Fruit fly (Drosophila melanogaster) whole organism, embryonic: ENCODE measurements around the gene sesB.
A peak's percentile ranks its signal among the peaks of the same experiment; 100 is the strongest.

ENCODE experiments used
- Awh ChIP-seq: fragments of 200-800 bp; sonication (Bioruptor generic); IDR thresholded peaks from 2 replicates; pipeline ENCODE4, ENCODE4 v1.3.6; 2022; ENCODE audit warnings: missing biosample characterization, missing genetic modification characterization
- Bgb ChIP-seq: fragments of 200-800 bp; sonication (Bioruptor generic); IDR thresholded peaks from 2 replicates; pipeline ENCODE4 v1.3.6; 2022; ENCODE audit warnings: missing biosample characterization, missing genetic modification characterization; ENCODE audit not compliant: partially characterized antibody
- Bteb2 ChIP-seq: fragments of 200-800 bp; sonication (Bioruptor generic); optimal IDR thresholded peaks from 2 replicates; lab custom pipeline; 2016; ENCODE audit warnings: missing biosample characterization, missing genetic modification characterization
- CG10267 ChIP-seq: fragments of 200-800 bp; sonication (Bioruptor generic); optimal IDR thresholded peaks from 2 replicates; lab custom pipeline; 2018; ENCODE audit warnings: missing biosample characterization, mild to moderate bottlenecking, missing genetic modification characterization, moderate library complexity
- CG10274 ChIP-seq: fragments of 200-800 bp; sonication (Bioruptor generic); optimal IDR thresholded peaks from 3 replicates; lab custom pipeline; 2017; ENCODE audit warnings: missing biosample characterization, mild to moderate bottlenecking, missing genetic modification characterization
- CG11504 ChIP-seq: fragments of 200-800 bp; sonication (Bioruptor generic); optimal IDR thresholded peaks from 3 replicates; lab custom pipeline; 2019; ENCODE audit warnings: missing biosample characterization, mild to moderate bottlenecking, missing genetic modification characterization, moderate library complexity
- CG11695 ChIP-seq: fragments of 200-800 bp; sonication (Bioruptor generic); IDR thresholded peaks from 3 replicates; pipeline ENCODE4 v1.3.6; 2022; ENCODE audit warnings: missing biosample characterization, missing genetic modification characterization
- CG12236 ChIP-seq: fragments of 200-800 bp; sonication (Bioruptor generic); optimal IDR thresholded peaks from 2 replicates; lab custom pipeline; 2016; ENCODE audit warnings: missing biosample characterization, missing genetic modification characterization
- CG13123 ChIP-seq: fragments of 200-800 bp; sonication (Bioruptor generic); optimal IDR thresholded peaks from 2 replicates; lab custom pipeline; 2016; ENCODE audit warnings: missing biosample characterization, missing genetic modification characterization
- CG13894 ChIP-seq: fragments of 200-800 bp; sonication (Bioruptor generic); optimal IDR thresholded peaks from 3 replicates; lab custom pipeline; 2018; ENCODE audit warnings: missing biosample characterization, mild to moderate bottlenecking, missing genetic modification characterization, moderate library complexity
- CG14050 ChIP-seq: fragments of 200-800 bp; sonication (Bioruptor generic); IDR thresholded peaks from 3 replicates; pipeline ENCODE4 v1.3.6; 2022; ENCODE audit warnings: missing biosample characterization, missing genetic modification characterization
- CG15514 ChIP-seq: fragments of 200-800 bp; sonication (Bioruptor generic); optimal IDR thresholded peaks from 3 replicates; lab custom pipeline; 2017; ENCODE audit warnings: missing biosample characterization, missing genetic modification characterization, mild to moderate bottlenecking, moderate library complexity, missing genetic modification reagents
- CG15696 ChIP-seq: fragments of 200-800 bp; sonication (Bioruptor generic); optimal IDR thresholded peaks from 2 replicates; lab custom pipeline; 2019; ENCODE audit warnings: missing biosample characterization, mild to moderate bottlenecking, missing genetic modification characterization, moderate library complexity
- CG17328 ChIP-seq: fragments of 200-800 bp; sonication (Bioruptor generic); IDR thresholded peaks from 2 replicates; pipeline ENCODE4 v1.3.6; 2022; ENCODE audit warnings: missing biosample characterization, missing genetic modification characterization
- CG18262 ChIP-seq: fragments of 200-800 bp; optimal IDR thresholded peaks from 3 replicates; lab custom pipeline; 2019; ENCODE audit warnings: missing biosample characterization, mild to moderate bottlenecking, missing genetic modification characterization, moderate library complexity
- CG2129 ChIP-seq: fragments of 200-800 bp; sonication (Bioruptor generic); IDR thresholded peaks from 2 replicates; pipeline ENCODE4 v1.3.6; 2022; ENCODE audit warnings: missing biosample characterization, missing genetic modification characterization; ENCODE audit not compliant: partially characterized antibody
- CG2199 ChIP-seq: fragments of 200-800 bp; sonication (Bioruptor generic); IDR thresholded peaks from 3 replicates; pipeline ENCODE4 v1.3.6; 2022; ENCODE audit warnings: missing biosample characterization, missing genetic modification characterization
- CG2889 ChIP-seq: fragments of 200-800 bp; sonication (Bioruptor generic); IDR thresholded peaks from 3 replicates; pipeline ENCODE4 v1.3.6; 2022; ENCODE audit warnings: missing biosample characterization, missing genetic modification characterization
- CG31365 ChIP-seq: fragments of 200-800 bp; sonication (Bioruptor generic); optimal IDR thresholded peaks from 2 replicates; lab custom pipeline; 2018; ENCODE audit warnings: missing biosample characterization, mild to moderate bottlenecking, missing genetic modification characterization
- CG3847 ChIP-seq: fragments of 200-800 bp; sonication (Bioruptor generic); IDR thresholded peaks from 2 replicates; pipeline ENCODE4 v1.3.6; 2022; ENCODE audit warnings: missing biosample characterization, missing genetic modification characterization
- CG4282 ChIP-seq: fragments of 200-800 bp; sonication (Bioruptor generic); optimal IDR thresholded peaks from 2 replicates; lab custom pipeline; 2016; ENCODE audit warnings: missing biosample characterization, missing genetic modification characterization
- CG4617 ChIP-seq: fragments of 200-800 bp; sonication (Bioruptor generic); optimal IDR thresholded peaks from 3 replicates; lab custom pipeline; 2016; ENCODE audit warnings: missing biosample characterization, missing genetic modification characterization, borderline replicate concordance
- CG5953 ChIP-seq: fragments of 200-800 bp; sonication (Bioruptor generic); IDR thresholded peaks from 2 replicates; pipeline ENCODE4 v1.3.6; 2022; ENCODE audit warnings: missing biosample characterization, missing genetic modification characterization
- CG6254 ChIP-seq: fragments of 200-800 bp; sonication (Bioruptor generic); optimal IDR thresholded peaks from 3 replicates; lab custom pipeline; 2017; ENCODE audit warnings: mild to moderate bottlenecking, missing biosample characterization, missing genetic modification reagents, missing genetic modification characterization
- CG6689 ChIP-seq: fragments of 200-800 bp; sonication (Bioruptor generic); IDR thresholded peaks from 2 replicates; pipeline ENCODE4 v1.3.6; 2022; ENCODE audit warnings: missing biosample characterization, missing genetic modification characterization
- CG6765 ChIP-seq: fragments of 200-800 bp; sonication (Bioruptor generic); optimal IDR thresholded peaks from 3 replicates; lab custom pipeline; 2017; ENCODE audit warnings: missing biosample characterization, mild to moderate bottlenecking, missing genetic modification characterization
- CG8765 ChIP-seq: fragments of 200-800 bp; sonication (Bioruptor generic); IDR thresholded peaks from 2 replicates; pipeline ENCODE4 v1.3.6; 2022; ENCODE audit warnings: missing biosample characterization, missing genetic modification characterization
- CG9437 ChIP-seq: fragments of 200-800 bp; sonication (Bioruptor generic); optimal IDR thresholded peaks from 2 replicates; lab custom pipeline; 2018; ENCODE audit warnings: missing biosample characterization, mild to moderate bottlenecking, missing genetic modification characterization
- CG9797 ChIP-seq: fragments of 200-800 bp; sonication (Bioruptor generic); optimal IDR thresholded peaks from 3 replicates; lab custom pipeline; 2018; ENCODE audit warnings: missing biosample characterization, mild to moderate bottlenecking, missing genetic modification characterization
- CrebB ChIP-seq: fragments of 200-800 bp; sonication (Bioruptor generic); optimal IDR thresholded peaks from 3 replicates; lab custom pipeline; 2018; ENCODE audit warnings: missing biosample characterization, mild to moderate bottlenecking, missing genetic modification characterization
- Dref ChIP-seq: fragments of 200-800 bp; sonication (Bioruptor generic); IDR thresholded peaks from 2 replicates; pipeline ENCODE4 v1.3.6; 2022; ENCODE audit warnings: missing biosample characterization, missing genetic modification characterization
- Hr51 ChIP-seq, 2 experiments: fragments of 200-800 bp; sonication (Bioruptor generic); optimal IDR thresholded peaks; 2 replicates in 1 of 2; 3 replicates in 1 of 2; lab custom pipeline; 2016 to 2018; ENCODE audit warnings: missing biosample characterization in 2 of 2, missing genetic modification characterization in 2 of 2, mild to moderate bottlenecking in 1 of 2, moderate library complexity in 1 of 2
- Hsf ChIP-seq: fragments of 200-800 bp; sonication (Bioruptor generic); optimal IDR thresholded peaks from 3 replicates; lab custom pipeline; 2016; ENCODE audit warnings: missing biosample characterization, missing genetic modification characterization
- Lpt ChIP-seq: fragments of >200 bp; optimal IDR thresholded peaks from 2 replicates; lab custom pipeline; 2018; ENCODE audit warnings: missing biosample characterization, missing genetic modification characterization
- MESR4 ChIP-seq: fragments of 200-800 bp; sonication (Bioruptor generic); optimal IDR thresholded peaks from 2 replicates; lab custom pipeline; 2018; ENCODE audit warnings: missing biosample characterization, mild to moderate bottlenecking, missing genetic modification characterization, moderate library complexity
- Oli ChIP-seq: fragments of 200-800 bp; sonication (Bioruptor generic); optimal IDR thresholded peaks from 2 replicates; lab custom pipeline; 2018; ENCODE audit warnings: missing biosample characterization, mild to moderate bottlenecking, missing genetic modification characterization, moderate library complexity
- Ravus ChIP-seq: fragments of 200-800 bp; sonication (Bioruptor generic); IDR thresholded peaks from 2 replicates; pipeline ENCODE4 v1.3.6; 2022; ENCODE audit warnings: missing biosample characterization, missing genetic modification characterization
- ase ChIP-seq: fragments of 200-800 bp; sonication (Bioruptor generic); IDR thresholded peaks from 3 replicates; pipeline ENCODE4 v1.3.6; 2022; ENCODE audit warnings: missing biosample characterization, missing genetic modification characterization
- btn ChIP-seq: fragments of 200-800 bp; sonication (Bioruptor generic); optimal IDR thresholded peaks from 2 replicates; lab custom pipeline; 2016; ENCODE audit warnings: missing biosample characterization, missing genetic modification characterization
- chinmo ChIP-seq: fragments of 200-800 bp; sonication (Bioruptor generic); IDR thresholded peaks from 4 replicates; pipeline ENCODE4 v1.3.6; 2022; ENCODE audit warnings: missing biosample characterization, missing genetic modification characterization; ENCODE audit not compliant: partially characterized antibody
- da ChIP-seq: fragments of 200-800 bp; sonication (Bioruptor generic); optimal IDR thresholded peaks from 2 replicates; lab custom pipeline; 2016; ENCODE audit warnings: missing biosample characterization, missing genetic modification characterization
- eyg ChIP-seq: fragments of 200-800 bp; sonication (Bioruptor generic); optimal IDR thresholded peaks from 3 replicates; lab custom pipeline; 2016; ENCODE audit warnings: missing biosample characterization, missing genetic modification characterization
- hbn ChIP-seq: fragments of 200-800 bp; sonication (Bioruptor generic); IDR thresholded peaks from 2 replicates; pipeline ENCODE4 v1.3.6; 2022; ENCODE audit warnings: missing biosample characterization, missing genetic modification characterization; ENCODE audit not compliant: partially characterized antibody
- mirr ChIP-seq: fragments of 200-800 bp; sonication (Bioruptor generic); optimal IDR thresholded peaks from 3 replicates; lab custom pipeline; 2018; ENCODE audit warnings: missing biosample characterization, mild to moderate bottlenecking, missing genetic modification characterization
- otp ChIP-seq: fragments of 200-800 bp; sonication (Bioruptor generic); IDR thresholded peaks from 3 replicates; pipeline ENCODE4, ENCODE4 v1.3.6; 2022; ENCODE audit warnings: missing biosample characterization, missing genetic modification characterization
- peb ChIP-seq: fragments of 200-800 bp; sonication (Bioruptor generic); IDR thresholded peaks from 2 replicates; pipeline ENCODE4 v1.3.6; 2022; ENCODE audit warnings: missing biosample characterization, missing genetic modification characterization
- ro ChIP-seq: fragments of 200-800 bp; sonication (Bioruptor generic); IDR thresholded peaks from 2 replicates; pipeline ENCODE4 v1.3.6; 2022; ENCODE audit warnings: missing biosample characterization, missing genetic modification characterization
- sim ChIP-seq: fragments of 200-800 bp; sonication (Bioruptor generic); IDR thresholded peaks from 2 replicates; pipeline ENCODE4 v1.3.6; 2022; ENCODE audit warnings: missing biosample characterization, missing genetic modification characterization
- slou ChIP-seq: fragments of 200-800 bp; sonication (Bioruptor generic); optimal IDR thresholded peaks from 3 replicates; lab custom pipeline; 2016; ENCODE audit warnings: missing biosample characterization, missing genetic modification characterization
- z ChIP-seq: fragments of 200-800 bp; sonication (Bioruptor generic); IDR thresholded peaks from 3 replicates; pipeline ENCODE4 v1.3.6; 2022; ENCODE audit warnings: missing biosample characterization, missing genetic modification characterization

Gene sesB

dm6 chrX:10768043-10768674 is 18.6 kb downstream of the sesB start, which contains the start of the genes Atg8a and BTBD9 (continued):
- TF ChIP-seq CG31365 (no peak), sim (GFP tag; lab: Robert Waterston, UW) (no peak), CG2199 (GFP tag; lab: Robert Waterston, UW) (no peak), CG4617 (no peak), Lpt (GFP tag; lab: Kevin White, UChicago) (no peak), z (no peak), MESR4 (peak; percentile 80), Hsf (GFP tag; lab: Kevin White, UChicago) (peak; percentile 1), CG15514 (GFP tag; lab: Kevin White, UChicago) (peak; percentile 88), CG3847 (GFP tag; lab: Robert Waterston, UW) (peak; percentile 76), ro (no peak), CG13894 (tag; lab: Kevin White, UChicago) (peak; percentile 80), CG9437 (GFP tag; lab: Kevin White, UChicago) (no peak), Ravus (GFP tag; lab: Robert Waterston, UW) (no peak), mirr (GFP tag; lab: Kevin White, UChicago) (peak; percentile 26), CG10267 (tag; lab: Kevin White, UChicago) (peak; percentile 70), slou (GFP tag; lab: Kevin White, UChicago) (no peak), eyg (no peak), Oli (tag; lab: Kevin White, UChicago) (no peak), btn (GFP tag; lab: Kevin White, UChicago) (no peak), CG6254 (GFP tag; lab: Kevin White, UChicago) (no peak), chinmo (GFP tag; lab: Robert Waterston, UW) (peak; percentile 79; the same call in 1 of the 4 replicates), peb (GFP tag; lab: Robert Waterston, UW) (no peak), CG14050 (GFP tag; lab: Robert Waterston, UW) (no peak), Awh (GFP tag; lab: Robert Waterston, UW) (no peak), CrebB (peak; percentile 42), CG15696 (peak; percentile 7), CG4282 (GFP tag; lab: Kevin White, UChicago) (peak; percentile 47), CG2889 (GFP tag; lab: Robert Waterston, UW) (no peak), CG13123 (GFP tag; lab: Kevin White, UChicago) (peak; percentile 23), Dref (peak; percentile 96), CG12236 (GFP tag; lab: Kevin White, UChicago) (no peak), CG9797 (GFP tag; lab: Kevin White, UChicago) (peak; percentile 100), ase (no peak), da (GFP tag; lab: Kevin White, UChicago) (peak; percentile 2), CG2129 (no peak; the same call in none of the 2 replicates), CG10274 (no peak), CG6765 (GFP tag; lab: Kevin White, UChicago) (no peak), hbn (GFP tag; lab: Robert Waterston, UW) (peak; percentile 78), Bteb2 (GFP tag; lab: Kevin White, UChicago) (no peak), CG6689 (no peak), CG5953 (GFP tag; lab: Robert Waterston, UW) (no peak), CG18262 (no peak), CG8765 (GFP tag; lab: Robert Waterston, UW) (no peak), Bgb (GFP tag; lab: Robert Waterston, UW) (peak; percentile 82), CG11695 (GFP tag; lab: Robert Waterston, UW) (no peak), Hr51 (GFP tag; optimal IDR thresholded peaks at IDR 0.05; lab: Kevin White, UChicago) (no peak), CG11504 (tag; lab: Kevin White, UChicago) (peak; percentile 36), CG17328 (GFP tag; lab: Robert Waterston, UW) (no peak; the same call in 1 of the 2 replicates), otp (no peak)
